Fruit fly (Drosophila melanogaster) whole organism, embryonic: ENCODE results near the gene CG7367.

Experiments used
- Antp ChIP-seq: fragments of 200-800 bp; sonication (Bioruptor generic); optimal IDR thresholded peaks from 3 replicates; lab custom pipeline; 2016; ENCODE audit warnings: missing biosample characterization, missing genetic modification characterization
- Atf-2 ChIP-seq: fragments of 200-800 bp; sonication (Bioruptor generic); optimal IDR thresholded peaks from 2 replicates; lab custom pipeline; 2016; ENCODE audit warnings: missing biosample characterization, missing genetic modification characterization
- B-H2 ChIP-seq: fragments of 200-800 bp; sonication (Bioruptor generic); optimal IDR thresholded peaks from 2 replicates; lab custom pipeline; 2018; ENCODE audit warnings: missing biosample characterization, mild to moderate bottlenecking, missing genetic modification characterization
- Bgb ChIP-seq: fragments of 200-800 bp; sonication (Bioruptor generic); IDR thresholded peaks from 2 replicates; pipeline ENCODE4 v1.3.6; 2022; ENCODE audit warnings: missing biosample characterization, missing genetic modification characterization; ENCODE audit not compliant: partially characterized antibody
- BtbVII ChIP-seq: fragments of 200-800 bp; sonication (Bioruptor generic); optimal IDR thresholded peaks from 3 replicates; lab custom pipeline; 2017; ENCODE audit warnings: missing biosample characterization, mild to moderate bottlenecking, missing genetic modification characterization
- CG10209 ChIP-seq: fragments of 200-800 bp; sonication (Bioruptor generic); optimal IDR thresholded peaks from 3 replicates; lab custom pipeline; 2017; ENCODE audit warnings: missing biosample characterization, mild to moderate bottlenecking, missing genetic modification characterization, missing genetic modification reagents
- CG10462 ChIP-seq: fragments of 200-800 bp; sonication (Bioruptor generic); optimal IDR thresholded peaks from 2 replicates; lab custom pipeline; 2016; ENCODE audit warnings: missing biosample characterization, missing genetic modification characterization
- CG11247 ChIP-seq: fragments of 200-800 bp; sonication (Bioruptor generic); IDR thresholded peaks from 2 replicates; pipeline ENCODE4 v1.3.6; 2022; ENCODE audit warnings: missing biosample characterization, missing genetic modification characterization
- CG12104 ChIP-seq: fragments of 200-800 bp; sonication (Bioruptor generic); optimal IDR thresholded peaks from 3 replicates; lab custom pipeline; 2016; ENCODE audit warnings: missing biosample characterization, missing genetic modification characterization
- CG15479 ChIP-seq: fragments of 200-800 bp; sonication (Bioruptor generic); optimal IDR thresholded peaks from 3 replicates; lab custom pipeline; 2019; ENCODE audit warnings: missing biosample characterization, mild to moderate bottlenecking, missing genetic modification characterization, moderate library complexity
- CG2120 ChIP-seq: fragments of 200-800 bp; sonication (Bioruptor generic); optimal IDR thresholded peaks from 3 replicates; lab custom pipeline; 2016; ENCODE audit warnings: missing biosample characterization, missing genetic modification characterization
- CG2129 ChIP-seq: fragments of 200-800 bp; sonication (Bioruptor generic); IDR thresholded peaks from 2 replicates; pipeline ENCODE4 v1.3.6; 2022; ENCODE audit warnings: missing biosample characterization, missing genetic modification characterization; ENCODE audit not compliant: partially characterized antibody
- CG2199 ChIP-seq: fragments of 200-800 bp; sonication (Bioruptor generic); IDR thresholded peaks from 3 replicates; pipeline ENCODE4 v1.3.6; 2022; ENCODE audit warnings: missing biosample characterization, missing genetic modification characterization
- CG2712 ChIP-seq: fragments of 200-800 bp; optimal IDR thresholded peaks from 3 replicates; lab custom pipeline; 2019; ENCODE audit warnings: missing biosample characterization, mild to moderate bottlenecking, missing genetic modification characterization, moderate library complexity
- CG31441 ChIP-seq: fragments of 200-800 bp; sonication (Bioruptor generic); IDR thresholded peaks from 2 replicates; pipeline ENCODE4 v1.3.6; 2022; ENCODE audit warnings: missing biosample characterization, missing genetic modification characterization
- CG3163 ChIP-seq: fragments of 200-800 bp; sonication (Bioruptor generic); optimal IDR thresholded peaks from 3 replicates; lab custom pipeline; 2016; ENCODE audit warnings: missing biosample characterization, missing genetic modification characterization
- CG3281 ChIP-seq: fragments of 200-800 bp; sonication (Bioruptor generic); optimal IDR thresholded peaks from 3 replicates; lab custom pipeline; 2017; ENCODE audit warnings: missing biosample characterization, mild to moderate bottlenecking, missing genetic modification characterization
- CG33213 ChIP-seq: fragments of 200-800 bp; sonication (Bioruptor generic); optimal IDR thresholded peaks from 3 replicates; lab custom pipeline; 2016; ENCODE audit warnings: missing biosample characterization, missing genetic modification characterization
- CG3407 ChIP-seq: fragments of 200-800 bp; sonication (Bioruptor generic); optimal IDR thresholded peaks from 2 replicates; lab custom pipeline; 2018; ENCODE audit warnings: missing biosample characterization, mild to moderate bottlenecking, missing genetic modification characterization
- CG34224 ChIP-seq: fragments of 200-800 bp; sonication (Bioruptor generic); IDR thresholded peaks from 3 replicates; pipeline ENCODE4 v1.3.6; 2022; ENCODE audit warnings: missing biosample characterization, missing genetic modification characterization; ENCODE audit not compliant: partially characterized antibody
- CG3726 ChIP-seq: fragments of 200-800 bp; sonication (Bioruptor generic); IDR thresholded peaks from 3 replicates; pipeline ENCODE4, ENCODE4 v1.3.6; 2022; ENCODE audit warnings: missing biosample characterization, missing genetic modification characterization
- CG3847 ChIP-seq: fragments of 200-800 bp; sonication (Bioruptor generic); IDR thresholded peaks from 2 replicates; pipeline ENCODE4 v1.3.6; 2022; ENCODE audit warnings: missing biosample characterization, missing genetic modification characterization
- CG43689 ChIP-seq: fragments of 200-800 bp; sonication (Bioruptor generic); IDR thresholded peaks from 2 replicates; pipeline ENCODE4 v1.3.6; 2022; ENCODE audit warnings: missing biosample characterization, missing genetic modification characterization
- CG4707 ChIP-seq: fragments of 200-800 bp; sonication (Bioruptor generic); optimal IDR thresholded peaks from 2 replicates; lab custom pipeline; 2018; ENCODE audit warnings: missing biosample characterization, mild to moderate bottlenecking, missing genetic modification characterization, moderate library complexity
- CG7271 ChIP-seq: fragments of 200-800 bp; sonication (Bioruptor generic); optimal IDR thresholded peaks from 2 replicates; lab custom pipeline; 2018; ENCODE audit warnings: missing biosample characterization, mild to moderate bottlenecking, missing genetic modification characterization, moderate library complexity
- CG9876 ChIP-seq: fragments of 200-800 bp; sonication (Bioruptor generic); optimal IDR thresholded peaks from 2 replicates; lab custom pipeline; 2016; ENCODE audit warnings: missing biosample characterization, missing genetic modification characterization
- Dek ChIP-seq: fragments of 200-800 bp; sonication (Bioruptor generic); optimal IDR thresholded peaks from 3 replicates; lab custom pipeline; 2019; ENCODE audit warnings: missing biosample characterization, mild to moderate bottlenecking, missing genetic modification characterization, moderate library complexity
- Elba2 ChIP-seq: fragments of 200-800 bp; sonication (Bioruptor generic); optimal IDR thresholded peaks from 3 replicates; lab custom pipeline; 2016; ENCODE audit warnings: missing biosample characterization, missing genetic modification characterization
- Ets97D ChIP-seq: fragments of 200-800 bp; sonication (Bioruptor generic); optimal IDR thresholded peaks from 3 replicates; lab custom pipeline; 2016; ENCODE audit warnings: missing biosample characterization, missing genetic modification characterization
- HmgZ ChIP-seq: fragments of 200-800 bp; sonication (Bioruptor generic); optimal IDR thresholded peaks from 2 replicates; lab custom pipeline; 2018; ENCODE audit warnings: missing biosample characterization, mild to moderate bottlenecking, missing genetic modification characterization
- Hmx ChIP-seq: fragments of 200-800 bp; sonication (Bioruptor generic); optimal IDR thresholded peaks from 2 replicates; lab custom pipeline; 2016; ENCODE audit warnings: missing biosample characterization, missing genetic modification characterization
- Lim3 ChIP-seq: fragments of 200-800 bp; sonication (Bioruptor generic); IDR thresholded peaks from 2 replicates; pipeline ENCODE4 v1.3.6; 2022; ENCODE audit warnings: missing biosample characterization, missing genetic modification characterization
- NFAT ChIP-seq: fragments of 200-800 bp; sonication (Bioruptor generic); IDR thresholded peaks from 2 replicates; pipeline ENCODE4 v1.3.6; 2022; ENCODE audit warnings: missing biosample characterization, missing genetic modification characterization
- Rfx ChIP-seq: fragments of 200-800 bp; sonication (Bioruptor generic); IDR thresholded peaks from 2 replicates; pipeline ENCODE4 v1.3.6; 2022; ENCODE audit warnings: missing biosample characterization, missing genetic modification characterization
- Sox100B ChIP-seq: fragments of 200-800 bp; sonication (Bioruptor generic); optimal IDR thresholded peaks from 3 replicates; lab custom pipeline; 2018; ENCODE audit warnings: missing biosample characterization, mild to moderate bottlenecking, missing genetic modification characterization
- Stat92E ChIP-seq, 3 experiments: fragments of >200 bp in 2 of 3; fragments of 200-800 bp in 1 of 3; sonication (Bioruptor generic) in 1 of 3; optimal IDR thresholded peaks; 2 replicates each; lab custom pipeline; 2017 to 2019; ENCODE audit warnings: missing biosample characterization in 3 of 3, missing genetic modification characterization in 3 of 3, mild to moderate bottlenecking in 1 of 3, moderate library complexity in 1 of 3
- Taf1 ChIP-seq: fragments of 200-800 bp; sonication (Bioruptor generic); IDR thresholded peaks from 2 replicates; pipeline ENCODE4 v1.3.6; 2022; ENCODE audit warnings: missing biosample characterization, missing genetic modification characterization
- br ChIP-seq: fragments of >200 bp; optimal IDR thresholded peaks from 2 replicates; lab custom pipeline; 2017
- caup ChIP-seq: fragments of 200-800 bp; sonication (Bioruptor generic); optimal IDR thresholded peaks from 3 replicates; lab custom pipeline; 2017; ENCODE audit warnings: missing biosample characterization, mild to moderate bottlenecking, missing genetic modification characterization, moderate library complexity; ENCODE audit not compliant: severe bottlenecking
- dan ChIP-seq: fragments of 200-800 bp; sonication (Bioruptor generic); IDR thresholded peaks from 2 replicates; pipeline ENCODE4 v1.3.6; 2022; ENCODE audit warnings: missing biosample characterization, missing genetic modification characterization
- gce ChIP-seq: fragments of 200-800 bp; sonication (Bioruptor generic); IDR thresholded peaks from 3 replicates; pipeline ENCODE4 v1.3.6; 2022; ENCODE audit warnings: missing biosample characterization, missing genetic modification characterization
- gro ChIP-seq: fragments of 200-800 bp; sonication (Bioruptor generic); optimal IDR thresholded peaks from 2 replicates; lab custom pipeline; 2016; ENCODE audit warnings: missing biosample characterization, missing genetic modification characterization
- mam ChIP-seq: fragments of 200-800 bp; sonication (Bioruptor generic); optimal IDR thresholded peaks from 3 replicates; lab custom pipeline; 2016; ENCODE audit warnings: missing biosample characterization, missing genetic modification characterization
- pho ChIP-seq: fragments of 200-800 bp; sonication (Bioruptor generic); optimal IDR thresholded peaks from 2 replicates; lab custom pipeline; 2016; ENCODE audit warnings: missing biosample characterization, missing genetic modification characterization
- pita ChIP-seq: fragments of 200-800 bp; sonication (Bioruptor generic); optimal IDR thresholded peaks from 2 replicates; lab custom pipeline; 2017; ENCODE audit warnings: missing biosample characterization, mild to moderate bottlenecking, missing genetic modification characterization
- run ChIP-seq: fragments of 200-800 bp; sonication (Bioruptor generic); optimal IDR thresholded peaks from 3 replicates; lab custom pipeline; 2018; ENCODE audit warnings: missing biosample characterization, mild to moderate bottlenecking, missing genetic modification characterization
- salm ChIP-seq: fragments of 200-800 bp; sonication (Bioruptor generic); optimal IDR thresholded peaks from 2 replicates; lab custom pipeline; 2018; ENCODE audit warnings: missing biosample characterization, mild to moderate bottlenecking, missing genetic modification characterization
- slou ChIP-seq: fragments of 200-800 bp; sonication (Bioruptor generic); optimal IDR thresholded peaks from 3 replicates; lab custom pipeline; 2016; ENCODE audit warnings: missing biosample characterization, missing genetic modification characterization
- vvl ChIP-seq: fragments of 200-800 bp; sonication (Bioruptor generic); IDR thresholded peaks from 2 replicates; pipeline ENCODE4 v1.3.6; 2022; ENCODE audit warnings: missing biosample characterization, missing genetic modification characterization
- wek ChIP-seq: fragments of 200-800 bp; sonication (Bioruptor generic); optimal IDR thresholded peaks from 3 replicates; lab custom pipeline; 2018; ENCODE audit warnings: missing biosample characterization, mild to moderate bottlenecking, missing genetic modification characterization, moderate library complexity

The CG7367 gene

DNA sequence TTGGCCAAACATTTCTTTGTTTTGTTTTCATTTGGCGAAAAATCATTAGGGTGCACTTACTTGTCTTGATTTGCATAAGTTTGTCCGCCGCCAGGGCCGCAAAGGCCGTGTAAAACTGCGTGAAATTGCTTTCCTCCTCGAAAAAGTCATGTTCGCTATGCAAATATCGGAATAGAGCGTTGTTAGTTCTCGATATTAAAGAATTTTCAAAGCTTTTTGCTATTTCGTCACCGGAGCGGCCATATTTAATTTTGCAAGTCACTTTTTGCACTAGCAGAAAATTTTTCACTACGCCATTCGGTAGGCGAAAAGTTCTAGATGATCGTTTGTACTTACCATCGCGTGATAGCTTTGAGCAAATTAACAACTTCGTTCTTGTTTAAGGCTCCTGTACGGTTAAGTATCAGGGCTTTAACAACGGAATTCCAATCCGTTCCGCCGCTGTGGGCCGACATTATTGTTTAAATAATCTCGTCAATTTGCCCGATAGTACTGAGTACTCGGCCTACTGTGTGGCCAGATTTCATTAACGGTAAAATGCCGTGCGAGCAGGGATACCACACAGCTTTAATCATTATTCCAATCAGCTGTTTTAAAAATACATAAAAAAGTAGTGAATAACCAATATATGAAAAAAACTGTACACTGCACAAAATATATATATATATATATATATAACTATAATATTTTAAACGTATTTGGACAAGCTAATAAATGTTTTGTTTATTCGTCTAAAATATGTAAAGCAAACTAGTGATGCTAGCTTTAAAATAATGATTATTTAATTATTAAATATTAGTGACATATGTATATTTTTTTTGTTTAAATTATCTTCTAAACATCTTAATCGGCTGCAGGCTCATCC, 31.8 kb upstream of the CG7367 start, which contains the start of gene poe (continued):
- peak; percentile 64 for TF ChIP-seq HmgZ (tag; lab: Kevin White, UChicago)
- no peak for TF ChIP-seq BtbVII (GFP tag; lab: Kevin White, UChicago)
- TF ChIP-seq NFAT: peak; percentile 35; the same call in 1 of the 2 replicates
- TF ChIP-seq CG2712 (tag; lab: Kevin White, UChicago): no peak
- peak; percentile 66 for TF ChIP-seq Rfx (GFP tag; lab: Robert Waterston, UW)
- TF ChIP-seq caup (GFP tag; lab: Kevin White, UChicago): peak; percentile 16
- TF ChIP-seq CG11247 (GFP tag; lab: Robert Waterston, UW): 0 out of 2 replicates have a peak, but pooled peaks have one; percentile 22
- TF ChIP-seq CG7271 (tag; lab: Kevin White, UChicago): peak; percentile 11
- no peak for TF ChIP-seq CG31441 (GFP tag; lab: Robert Waterston, UW)
- no peak for TF ChIP-seq CG2199 (GFP tag; lab: Robert Waterston, UW)
- TF ChIP-seq CG3726 (GFP tag; lab: Robert Waterston, UW): no peak
- no peak for TF ChIP-seq CG3163 (GFP tag; lab: Kevin White, UChicago)
- TF ChIP-seq CG3847: 0 out of 2 replicates have a peak, but pooled peaks have one; percentile 23
- no peak for TF ChIP-seq Antp
- peak; percentile 88 for TF ChIP-seq vvl (GFP tag; lab: Robert Waterston, UW)
- no peak for TF ChIP-seq Atf-2 (GFP tag; lab: Kevin White, UChicago)
- TF ChIP-seq pho (GFP tag; lab: Kevin White, UChicago): no peak
- TF ChIP-seq Sox100B (GFP tag; lab: Kevin White, UChicago): no peak
- no peak for TF ChIP-seq B-H2 (GFP tag; lab: Kevin White, UChicago)
- TF ChIP-seq pita (GFP tag; lab: Kevin White, UChicago): no peak
- TF ChIP-seq CG4707 (GFP tag; lab: Kevin White, UChicago): peak; percentile 29
- no peak for TF ChIP-seq Lim3 (GFP tag; lab: Robert Waterston, UW)
- no peak for TF ChIP-seq mam (GFP tag; lab: Kevin White, UChicago)
- no peak for TF ChIP-seq gce
- TF ChIP-seq slou (GFP tag; lab: Kevin White, UChicago): no peak
- peak; percentile 20 for TF ChIP-seq Ets97D (GFP tag; lab: Kevin White, UChicago)
- no peak for TF ChIP-seq CG3281 (GFP tag; lab: Kevin White, UChicago)
- TF ChIP-seq CG15479 (GFP tag; lab: Kevin White, UChicago): no peak
- peak; percentile 22; the same call in 2 of the 3 replicates for TF ChIP-seq CG34224 (GFP tag; lab: Robert Waterston, UW)
- peak; percentile 51 for TF ChIP-seq CG10209 (GFP tag; lab: Kevin White, UChicago)
- TF ChIP-seq dan (GFP tag; lab: Robert Waterston, UW): no peak
- TF ChIP-seq CG2120 (GFP tag; lab: Kevin White, UChicago): no peak
- no peak for TF ChIP-seq CG2129
- no peak for TF ChIP-seq Elba2 (GFP tag; lab: Kevin White, UChicago)
- TF ChIP-seq CG3407 (GFP tag; lab: Kevin White, UChicago): no peak
- no peak for TF ChIP-seq gro
- TF ChIP-seq wek (GFP tag; lab: Kevin White, UChicago): peak; percentile 88
- TF ChIP-seq CG33213: no peak
- TF ChIP-seq CG10462 (GFP tag; lab: Kevin White, UChicago): no peak
- 0 out of 2 replicates have a peak, but pooled peaks have one; percentile 21 for TF ChIP-seq Taf1 (GFP tag; lab: Robert Waterston, UW)
- TF ChIP-seq run (tag; lab: Kevin White, UChicago): no peak
- no peak for TF ChIP-seq CG9876 (GFP tag; lab: Kevin White, UChicago)
- TF ChIP-seq Bgb (GFP tag; lab: Robert Waterston, UW): no peak
- peak; percentile 22 for TF ChIP-seq CG12104
- no peak for TF ChIP-seq salm (tag; lab: Kevin White, UChicago)
- peak; percentile 59 for TF ChIP-seq Dek (tag; lab: Kevin White, UChicago)
- no peak for TF ChIP-seq Stat92E (GFP tag; optimal IDR thresholded peaks at IDR 0.05; lab: Kevin White, UChicago)
- TF ChIP-seq Hmx (GFP tag; lab: Kevin White, UChicago): no peak
- TF ChIP-seq CG43689: no peak
- no peak for TF ChIP-seq br (lab: Kevin White, UChicago)
